Worm (Caenorhabditis elegans) whole organism, late embryonic: ENCODE data around the gene mcm-3AP.

ENCODE experiments used
- F13H6.1 ChIP-seq: sonication (generic microtip); optimal IDR thresholded peaks from 2 replicates; lab custom pipeline; 2016; ENCODE audit warnings: missing genetic modification characterization, missing compliant biosample characterization
- ahr-1 ChIP-seq: sonication (generic microtip); optimal IDR thresholded peaks from 2 replicates; lab custom pipeline; 2016; ENCODE audit warnings: missing genetic modification characterization, missing compliant biosample characterization
- ama-1 ChIP-seq: fragments of 150-350 bp; optimal IDR thresholded peaks from 2 replicates; lab custom pipeline; 2014
- dve-1 ChIP-seq: sonication (generic microtip); optimal IDR thresholded peaks from 2 replicates; lab custom pipeline; 2017; ENCODE audit warnings: antibody characterized with exemption, mild to moderate bottlenecking, missing genetic modification characterization, missing compliant biosample characterization
- ets-4 ChIP-seq: sonication (generic microtip); optimal IDR thresholded peaks from 2 replicates; lab custom pipeline; 2016; ENCODE audit warnings: missing genetic modification characterization, missing compliant biosample characterization
- fkh-10 ChIP-seq: fragments of 150-350 bp; optimal IDR thresholded peaks from 2 replicates; lab custom pipeline; 2014; ENCODE audit warnings: missing biosample characterization, missing genetic modification reagents, missing genetic modification characterization
- pha-4 ChIP-seq: fragments of 150-350 bp; optimal IDR thresholded peaks from 2 replicates; lab custom pipeline; 2018; ENCODE audit warnings: missing biosample characterization, missing genetic modification reagents, missing genetic modification characterization
- sdc-2 ChIP-seq: sonication (generic microtip); optimal IDR thresholded peaks from 2 replicates; lab custom pipeline; 2016; ENCODE audit warnings: missing genotype, missing genetic modification characterization, missing compliant biosample characterization
- sox-4 ChIP-seq: sonication (generic microtip); optimal IDR thresholded peaks from 2 replicates; lab custom pipeline; 2017; ENCODE audit warnings: mild to moderate bottlenecking, missing genetic modification characterization, inconsistent platforms, missing compliant biosample characterization
- syd-9 ChIP-seq: sonication (generic microtip); optimal IDR thresholded peaks from 2 replicates; lab custom pipeline; 2016; ENCODE audit warnings: mild to moderate bottlenecking, missing genetic modification characterization, moderate library complexity, missing compliant biosample characterization

ce11 chrIV:7988385-7988784 is 39.9 kb downstream of the mcm-3AP start, which contains the start of gene col-115:
- no peak for TF ChIP-seq ahr-1 (tag; lab: Kevin White, UChicago)
- TF ChIP-seq ama-1 (lab: Kevin White, UChicago): no peak
- TF ChIP-seq syd-9 (tag; lab: Kevin White, UChicago): no peak
- TF ChIP-seq fkh-10 (GFP tag; lab: Kevin White, UChicago): no peak
- TF ChIP-seq ets-4 (tag; lab: Kevin White, UChicago): no peak
- no peak for TF ChIP-seq F13H6.1 (tag; lab: Kevin White, UChicago)
- TF ChIP-seq pha-4 (tag; lab: Kevin White, UChicago): no peak
- TF ChIP-seq dve-1 (tag; lab: Kevin White, UChicago): no peak
- no peak for TF ChIP-seq sdc-2 (tag; lab: Kevin White, UChicago)
- no peak for TF ChIP-seq sox-4
